Fruit fly (Drosophila melanogaster): ENCODE data around the gene CG4884.
"Not testable (repeated sequence)": the region's sequence is repeated elsewhere in the genome, so short reads cannot be mapped to it uniquely, and the experiment has no call there.

CG4884 gene

dm6 chr3R:27959145-27959544, at the start of gene CG4884, which contains the start of gene CG42487:
Gene CG4884 (minus strand): TSS chr3R:27959245.
Gene CG42487 (minus strand): TSS chr3R:27959245.
- not testable (repeated sequence) for TF ChIP-seq Sin3A, psq, h (optimal IDR thresholded peaks at IDR 0.05)

dm6 chr3R:28004034-28004433, 45.0 kb upstream of the CG4884 start:
- TF ChIP-seq psq (optimal IDR thresholded peaks at IDR 0.05) (no peak), insv (optimal IDR thresholded peaks at IDR 0.05) (no peak), Sin3A (optimal IDR thresholded peaks at IDR 0.05) (no peak), ttk (optimal IDR thresholded peaks at IDR 0.05) (no peak), h (optimal IDR thresholded peaks at IDR 0.05) (no peak), Myc (optimal IDR thresholded peaks at IDR 0.05) (no peak)

dm6 chr3R:27990651-27991050, 31.6 kb upstream of the CG4884 start, which contains the start of gene CG4815:
Gene CG4815 (minus strand): TSS chr3R:27990751.
- TF ChIP-seq h (optimal IDR thresholded peaks at IDR 0.05) (no peak), insv (optimal IDR thresholded peaks at IDR 0.05) (no peak), psq (optimal IDR thresholded peaks at IDR 0.05) (no peak), Sin3A (optimal IDR thresholded peaks at IDR 0.05) (no peak), ttk (optimal IDR thresholded peaks at IDR 0.05) (no peak), Myc (optimal IDR thresholded peaks at IDR 0.05) (no peak)

dm6 chr3R:27988647-27989430, 29.8 kb upstream of the CG4884 start:
- no peak for TF ChIP-seq insv (optimal IDR thresholded peaks at IDR 0.05)
- TF ChIP-seq Sin3A (optimal IDR thresholded peaks at IDR 0.05) = no peak
- no peak for TF ChIP-seq h (optimal IDR thresholded peaks at IDR 0.05)
- no peak for TF ChIP-seq psq (optimal IDR thresholded peaks at IDR 0.05)
- no peak for TF ChIP-seq Myc (optimal IDR thresholded peaks at IDR 0.05)

dm6 chr3R:27988189-27988588, 29.1 kb upstream of the CG4884 start, which contains the start of gene betaTub97EF:
Gene betaTub97EF (minus strand): TSS chr3R:27988384.
- no peak for TF ChIP-seq Sin3A (optimal IDR thresholded peaks at IDR 0.05)
- TF ChIP-seq ttk (optimal IDR thresholded peaks at IDR 0.05) = no peak
- TF ChIP-seq psq (optimal IDR thresholded peaks at IDR 0.05) = no peak
- no peak for TF ChIP-seq h (optimal IDR thresholded peaks at IDR 0.05)
- TF ChIP-seq Myc (optimal IDR thresholded peaks at IDR 0.05) = no peak
- no peak for TF ChIP-seq insv (optimal IDR thresholded peaks at IDR 0.05)

- no peak for TF ChIP-seq psq (optimal IDR thresholded peaks at IDR 0.05)
- TF ChIP-seq Sin3A (optimal IDR thresholded peaks at IDR 0.05) = no peak
- no peak for TF ChIP-seq Myc (optimal IDR thresholded peaks at IDR 0.05)
- no peak for TF ChIP-seq ttk (optimal IDR thresholded peaks at IDR 0.05)
- no peak for TF ChIP-seq h (optimal IDR thresholded peaks at IDR 0.05)
- no peak for TF ChIP-seq insv (optimal IDR thresholded peaks at IDR 0.05)
These were observed 28.7 kb upstream of the CG4884 start for dm6 chr3R:27987772-27988171.

- TF ChIP-seq h (optimal IDR thresholded peaks at IDR 0.05) (no peak), ttk (optimal IDR thresholded peaks at IDR 0.05) (no peak), insv (optimal IDR thresholded peaks at IDR 0.05) (no peak), Sin3A (optimal IDR thresholded peaks at IDR 0.05) (no peak), psq (optimal IDR thresholded peaks at IDR 0.05) (no peak), Myc (optimal IDR thresholded peaks at IDR 0.05) (no peak)
These were observed 28.3 kb upstream of the CG4884 start for dm6 chr3R:27987329-27987728.

- no peak for TF ChIP-seq Sin3A (optimal IDR thresholded peaks at IDR 0.05)
- no peak for TF ChIP-seq psq (optimal IDR thresholded peaks at IDR 0.05)
- no peak for TF ChIP-seq h (optimal IDR thresholded peaks at IDR 0.05)
- no peak for TF ChIP-seq insv (optimal IDR thresholded peaks at IDR 0.05)
- no peak for TF ChIP-seq Myc (optimal IDR thresholded peaks at IDR 0.05)
- no peak for TF ChIP-seq ttk (optimal IDR thresholded peaks at IDR 0.05)
These were observed 27.7 kb upstream of the CG4884 start for dm6 chr3R:27986794-27987193.

- not testable (repeated sequence) for TF ChIP-seq insv, ttk, psq (optimal IDR thresholded peaks at IDR 0.05)
These were observed 4.1 kb upstream of the CG4884 start, which contains the start of the genes CG31131 and CG4849 for dm6 chr3R:27963119-27963518. Gene CG31131 (minus strand): TSS chr3R:27963219. Gene CG4849 (plus strand): TSS chr3R:27963415.

- TF ChIP-seq ttk, insv, Sin3A (optimal IDR thresholded peaks at IDR 0.05): not testable (repeated sequence)
These were observed 1.4 kb upstream of the CG4884 start, which contains the start of gene CG31253 for dm6 chr3R:27960473-27960872. Gene CG31253 (minus strand): TSS chr3R:27960573.

dm6 chr3R:27957967-27958366, 1.1 kb downstream of the CG4884 start:
- TF ChIP-seq ttk (optimal IDR thresholded peaks at IDR 0.05) (no peak), h (optimal IDR thresholded peaks at IDR 0.05) (no peak), Sin3A (optimal IDR thresholded peaks at IDR 0.05) (no peak), Myc (optimal IDR thresholded peaks at IDR 0.05) (no peak), insv (optimal IDR thresholded peaks at IDR 0.05) (no peak), psq (optimal IDR thresholded peaks at IDR 0.05) (no peak)

dm6 chr3R:27954533-27954932, 4.5 kb downstream of the CG4884 start, which contains the start of gene Nep7:
Gene Nep7 (plus strand): TSS chr3R:27954917.
- TF ChIP-seq h (optimal IDR thresholded peaks at IDR 0.05) (no peak), Sin3A (optimal IDR thresholded peaks at IDR 0.05) (no peak), Myc (optimal IDR thresholded peaks at IDR 0.05) (no peak), ttk (optimal IDR thresholded peaks at IDR 0.05) (no peak), psq (optimal IDR thresholded peaks at IDR 0.05) (no peak), insv (optimal IDR thresholded peaks at IDR 0.05) (no peak)

Measured in Kc167 (cell line).